Worm (Caenorhabditis elegans) whole organism, L4 larva: ENCODE measurements around the gene T07F10.5.
A peak's percentile ranks its signal among the peaks of the same experiment; 100 is the strongest.

ENCODE experiments used
- D1046.2 ChIP-seq: fragments of 200-800 bp; sonication (Bioruptor generic); IDR thresholded peaks from 2 replicates; pipeline ENCODE4 v1.3.6; 2022; ENCODE audit warnings: missing genetic modification characterization, missing compliant biosample characterization
- F26F4.8 ChIP-seq: fragments of 200-800 bp; sonication (Bioruptor generic); conservative IDR thresholded peaks from 2 replicates; pipeline ENCODE4 v1.3.6; 2022; ENCODE audit warnings: missing genetic modification characterization, missing compliant biosample characterization
- F37D6.2 ChIP-seq: sonication (generic microtip); optimal IDR thresholded peaks from 2 replicates; lab custom pipeline; 2016; ENCODE audit warnings: mild to moderate bottlenecking, missing genetic modification characterization, missing compliant biosample characterization
- F49E8.2 ChIP-seq: sonication (generic microtip); optimal IDR thresholded peaks from 2 replicates; lab custom pipeline; 2016; ENCODE audit warnings: missing compliant biosample characterization, mild to moderate bottlenecking, missing genetic modification characterization, borderline replicate concordance
- T26A8.4 ChIP-seq: fragments of 200-800 bp; sonication (Bioruptor generic); IDR thresholded peaks from 2 replicates; pipeline ENCODE4 v1.3.6; 2022; ENCODE audit warnings: missing genetic modification characterization, missing compliant biosample characterization
- Y48G9A.11 ChIP-seq: fragments of 200-800 bp; sonication (Bioruptor generic); IDR thresholded peaks from 2 replicates; pipeline ENCODE4 v1.3.6; 2022; ENCODE audit warnings: missing genetic modification reagents, missing genetic modification characterization, missing compliant biosample characterization
- aly-2 ChIP-seq: sonication (generic microtip); optimal IDR thresholded peaks from 2 replicates; lab custom pipeline; 2018; ENCODE audit warnings: missing biosample characterization, missing genetic modification characterization
- ama-1 ChIP-seq: fragments of 150-350 bp; optimal IDR thresholded peaks from 2 replicates; lab custom pipeline; 2014; ENCODE audit warnings: inconsistent platforms, mixed read lengths
- arid-1 ChIP-seq: fragments of 200-800 bp; sonication (Bioruptor generic); conservative IDR thresholded peaks from 2 replicates; pipeline ENCODE4 v1.3.6; 2022; ENCODE audit warnings: missing genetic modification reagents, missing genetic modification characterization, missing compliant biosample characterization
- ceh-44 ChIP-seq: fragments of 200-800 bp; sonication (Bioruptor generic); IDR thresholded peaks from 2 replicates; pipeline ENCODE4 v1.3.6; 2022; ENCODE audit warnings: missing genetic modification reagents, missing genetic modification characterization, missing compliant biosample characterization
- ceh-82 ChIP-seq: sonication (generic microtip); optimal IDR thresholded peaks from 2 replicates; lab custom pipeline; 2017; ENCODE audit warnings: missing biosample characterization, missing genetic modification characterization
- dmd-6 ChIP-seq: fragments of 200-800 bp; sonication (Bioruptor generic); IDR thresholded peaks from 2 replicates; pipeline ENCODE4 v1.3.6; 2022; ENCODE audit warnings: missing genetic modification reagents, missing genetic modification characterization, missing compliant biosample characterization
- dmd-9 ChIP-seq: fragments of 200-800 bp; sonication (Bioruptor generic); IDR thresholded peaks from 2 replicates; pipeline ENCODE4 v1.3.6; 2022; ENCODE audit warnings: missing genetic modification reagents, missing genetic modification characterization, missing compliant biosample characterization
- duxl-1 ChIP-seq: sonication (generic microtip); optimal IDR thresholded peaks from 2 replicates; lab custom pipeline; 2016; ENCODE audit warnings: mild to moderate bottlenecking, missing genetic modification characterization, moderate library complexity, missing compliant biosample characterization; ENCODE audit not compliant: poor library complexity
- dve-1 ChIP-seq: sonication (generic microtip); optimal IDR thresholded peaks from 2 replicates; lab custom pipeline; 2017; ENCODE audit warnings: antibody characterized with exemption, mild to moderate bottlenecking, missing genetic modification characterization, missing compliant biosample characterization; ENCODE audit not compliant: insufficient read depth
- egl-43 ChIP-seq: fragments of 200-800 bp; sonication (Bioruptor generic); IDR thresholded peaks from 2 replicates; pipeline ENCODE4 v1.3.6; 2022; ENCODE audit warnings: missing genetic modification reagents, missing genetic modification characterization, missing compliant biosample characterization
- fkh-10 ChIP-seq: fragments of 150-350 bp; optimal IDR thresholded peaks from 2 replicates; lab custom pipeline; 2014; ENCODE audit warnings: missing biosample characterization, missing genetic modification reagents, missing genetic modification characterization
- fos-1 ChIP-seq: fragments of 150-350 bp; optimal IDR thresholded peaks from 2 replicates; lab custom pipeline; 2014; ENCODE audit warnings: missing biosample characterization, missing genetic modification characterization
- hif-1 ChIP-seq, 2 experiments: sonication (generic microtip); optimal IDR thresholded peaks; 2 replicates each; lab custom pipeline; 2016 to 2017; ENCODE audit warnings: missing compliant biosample characterization in 2 of 2, missing genetic modification characterization in 2 of 2, missing genetic modification reagents in 2 of 2, missing genotype in 2 of 2, mild to moderate bottlenecking in 1 of 2
- hlh-11 ChIP-seq: fragments of 200-800 bp; sonication (Bioruptor generic); optimal IDR thresholded peaks from 2 replicates; lab custom pipeline; 2018; ENCODE audit warnings: mild to moderate bottlenecking, missing genetic modification characterization, missing compliant biosample characterization
- hmg-1.1 ChIP-seq: fragments of 200-800 bp; sonication (Bioruptor generic); IDR thresholded peaks from 2 replicates; pipeline ENCODE4 v1.3.6; 2022; ENCODE audit warnings: missing genetic modification reagents, missing genetic modification characterization, missing compliant biosample characterization
- jun-1 ChIP-seq: fragments of 150-350 bp; optimal IDR thresholded peaks from 2 replicates; lab custom pipeline; 2014; ENCODE audit warnings: missing biosample characterization, missing genetic modification reagents, missing genetic modification characterization
- lim-7 ChIP-seq: fragments of 200-800 bp; sonication (Bioruptor generic); IDR thresholded peaks from 2 replicates; pipeline ENCODE4 v1.3.6; 2022; ENCODE audit warnings: missing genetic modification characterization, missing compliant biosample characterization
- lin-39 ChIP-seq: fragments of 150-350 bp; optimal IDR thresholded peaks from 2 replicates; lab custom pipeline; 2014; ENCODE audit warnings: missing biosample characterization, missing genetic modification reagents, missing genetic modification characterization
- madf-5 ChIP-seq, 2 experiments: fragments of 200-800 bp; sonication (Bioruptor generic); IDR thresholded peaks; 2 replicates each; pipeline ENCODE4 v1.3.6; 2022; ENCODE audit warnings: missing compliant biosample characterization in 2 of 2, missing genetic modification characterization in 2 of 2
- madf-9 ChIP-seq: fragments of 200-800 bp; sonication (Bioruptor generic); conservative IDR thresholded peaks from 2 replicates; pipeline ENCODE4 v1.3.6; 2022; ENCODE audit warnings: missing genetic modification reagents, missing genetic modification characterization, missing compliant biosample characterization
- mdt-29 ChIP-seq: fragments of 200-800 bp; sonication (Bioruptor generic); IDR thresholded peaks from 2 replicates; pipeline ENCODE4 v1.3.6; 2022; ENCODE audit warnings: missing genetic modification reagents, missing genetic modification characterization, missing compliant biosample characterization
- mes-2 ChIP-seq: sonication (generic microtip); optimal IDR thresholded peaks from 2 replicates; lab custom pipeline; 2016; ENCODE audit warnings: missing genotype, mild to moderate bottlenecking, missing genetic modification characterization, missing compliant biosample characterization; ENCODE audit not compliant: poor library complexity, severe bottlenecking
- mxl-3 ChIP-seq: fragments of 200-800 bp; sonication (Bioruptor generic); optimal IDR thresholded peaks from 2 replicates; lab custom pipeline; 2018; ENCODE audit warnings: mild to moderate bottlenecking, missing genetic modification characterization, missing compliant biosample characterization
- nhr-10 ChIP-seq: fragments of 150-350 bp; optimal IDR thresholded peaks from 2 replicates; lab custom pipeline; 2014; ENCODE audit warnings: missing biosample characterization, missing genetic modification characterization
- nhr-237 ChIP-seq: sonication (generic microtip); optimal IDR thresholded peaks from 2 replicates; lab custom pipeline; 2017; ENCODE audit warnings: missing biosample characterization, missing genetic modification characterization
- nhr-28 ChIP-seq: fragments of 150-350 bp; optimal IDR thresholded peaks from 2 replicates; lab custom pipeline; 2014; ENCODE audit warnings: missing biosample characterization, missing genetic modification characterization
- nhr-41 ChIP-seq: fragments of 200-800 bp; sonication (Bioruptor generic); IDR thresholded peaks from 2 replicates; pipeline ENCODE4 v1.3.6; 2022; ENCODE audit warnings: missing genetic modification reagents, missing genetic modification characterization, missing compliant biosample characterization
- nhr-42 ChIP-seq: fragments of 200-800 bp; sonication (Bioruptor generic); IDR thresholded peaks from 2 replicates; pipeline ENCODE4 v1.3.6; 2022; ENCODE audit warnings: missing genetic modification characterization, missing compliant biosample characterization
- nhr-6 ChIP-seq: fragments of 150-350 bp; optimal IDR thresholded peaks from 2 replicates; lab custom pipeline; 2014; ENCODE audit warnings: missing biosample characterization, missing genetic modification characterization
- nhr-77 ChIP-seq: fragments of 150-350 bp; optimal IDR thresholded peaks from 2 replicates; lab custom pipeline; 2014; ENCODE audit warnings: missing biosample characterization, missing genetic modification characterization
- pha-4 ChIP-seq, 2 experiments: fragments of 150-350 bp in 1 of 2; fragments of 200-800 bp in 1 of 2; sonication (Bioruptor generic) in 1 of 2; IDR thresholded peaks in 1 of 2; optimal IDR thresholded peaks in 1 of 2; 2 replicates each; pipeline versions ENCODE4 v1.3.6 to Lab custom; 2014 to 2022; ENCODE audit warnings: missing genetic modification characterization in 2 of 2, missing genetic modification reagents in 2 of 2, missing biosample characterization in 1 of 2, missing compliant biosample characterization in 1 of 2
- rbr-2 ChIP-seq: sonication (generic microtip); optimal IDR thresholded peaks from 2 replicates; lab custom pipeline; 2016; ENCODE audit warnings: missing genotype, missing genetic modification characterization, missing compliant biosample characterization
- saeg-2 ChIP-seq: fragments of 200-800 bp; sonication (Bioruptor generic); IDR thresholded peaks from 2 replicates; pipeline ENCODE4 v1.3.6; 2022; ENCODE audit warnings: missing genetic modification reagents, missing genetic modification characterization, missing compliant biosample characterization
- sdz-12 ChIP-seq: fragments of 200-800 bp; sonication (Bioruptor generic); optimal IDR thresholded peaks from 2 replicates; lab custom pipeline; 2018; ENCODE audit warnings: mild to moderate bottlenecking, missing genetic modification characterization, missing compliant biosample characterization
- set-16 ChIP-seq: fragments of 200-800 bp; sonication (Bioruptor generic); IDR thresholded peaks from 2 replicates; pipeline ENCODE4 v1.3.6; 2022; ENCODE audit warnings: missing genetic modification reagents, missing genetic modification characterization, missing compliant biosample characterization
- skn-1 ChIP-seq: fragments of 150-350 bp; optimal IDR thresholded peaks from 2 replicates; lab custom pipeline; 2014; ENCODE audit warnings: missing biosample characterization, missing genetic modification characterization
- snpc-1.2 ChIP-seq: fragments of 200-800 bp; sonication (Bioruptor generic); IDR thresholded peaks from 2 replicates; pipeline ENCODE4 v1.3.6; 2022; ENCODE audit warnings: missing genetic modification reagents, missing genetic modification characterization, missing compliant biosample characterization
- snpc-4 ChIP-seq: fragments of 150-350 bp; optimal IDR thresholded peaks from 2 replicates; lab custom pipeline; 2014; ENCODE audit warnings: missing biosample characterization, missing genetic modification characterization
- unc-130 ChIP-seq: sonication (generic microtip); optimal IDR thresholded peaks from 2 replicates; lab custom pipeline; 2016; ENCODE audit warnings: missing genetic modification reagents, missing genetic modification characterization, missing compliant biosample characterization
- vab-7 ChIP-seq: fragments of 200-800 bp; sonication (Bioruptor generic); IDR thresholded peaks from 2 replicates; pipeline ENCODE4 v1.3.6; 2022; ENCODE audit warnings: missing genetic modification reagents, missing genetic modification characterization, missing compliant biosample characterization
- zfp-3 ChIP-seq: fragments of 200-800 bp; sonication (Bioruptor generic); conservative IDR thresholded peaks from 2 replicates; pipeline ENCODE4 v1.3.6; 2022; ENCODE audit warnings: missing genetic modification reagents, missing genetic modification characterization, missing compliant biosample characterization

T07F10.5 gene

DNA sequence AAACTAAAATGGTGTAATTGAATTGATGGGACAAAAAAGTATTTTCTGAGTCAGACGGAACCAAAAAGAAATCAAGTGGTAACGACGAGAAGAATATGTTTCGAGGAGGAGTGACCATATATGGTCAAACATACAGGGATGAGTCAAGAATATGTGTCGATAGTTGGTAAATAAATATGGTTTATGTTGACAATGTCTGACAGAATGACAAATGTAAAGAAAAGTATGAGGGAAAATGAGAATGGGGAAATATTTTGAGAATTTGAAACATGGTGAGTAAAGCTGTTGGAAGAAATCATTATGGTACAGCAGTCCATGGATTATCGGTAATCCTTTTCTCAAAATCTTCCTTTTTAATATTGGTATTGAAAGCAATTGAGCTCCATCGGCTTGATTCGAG, 2.3 kb downstream of the T07F10.5 start, which contains the start of gene nspg-1:
nspg-1 (minus strand) TSS at position 101 of the 400 bp plus-strand sequence.
- TF ChIP-seq ceh-44 (GFP tag; lab: Robert Waterston, UW): no peak
- no peak for TF ChIP-seq jun-1 (tag; lab: Kevin White, UChicago)
- no peak for TF ChIP-seq sdz-12 (GFP tag; lab: Kevin White, UChicago)
- TF ChIP-seq nhr-6 (tag; lab: Kevin White, UChicago): peak; percentile 27

DNA sequence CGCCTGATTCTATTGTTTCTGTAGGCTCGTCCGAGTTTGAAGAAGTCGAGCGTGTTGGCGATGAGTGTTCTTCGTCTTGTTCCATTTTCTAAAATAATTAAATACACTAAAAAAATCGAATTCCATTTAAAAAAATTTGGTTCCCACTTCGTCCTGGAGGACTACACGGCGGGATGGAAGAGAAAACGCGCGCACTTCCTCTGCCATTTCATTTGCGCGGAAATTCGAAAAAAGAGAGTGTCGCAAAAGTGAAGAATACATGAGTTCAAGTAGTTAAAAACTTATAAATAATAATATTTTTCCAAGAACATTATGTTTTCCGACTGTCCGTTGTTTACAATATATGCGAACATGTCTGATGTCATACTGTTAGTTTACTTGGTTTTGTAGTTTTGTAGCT, 4.2 kb downstream of the T07F10.5 start, which contains the start of gene T07F10.3:
T07F10.3 (minus strand) TSS at position 98 of the 400 bp plus-strand sequence.
- TF ChIP-seq T26A8.4 (GFP tag; lab: Robert Waterston, UW) (peak; percentile 80), mdt-29 (GFP tag; lab: Robert Waterston, UW) (peak; percentile 71), snpc-4 (tag; lab: Kevin White, UChicago) (no peak), zfp-3 (GFP tag; lab: Robert Waterston, UW) (peak; percentile 81; the same call in 1 of the 2 replicates), fkh-10 (GFP tag; lab: Kevin White, UChicago) (no peak), fos-1 (tag; lab: Kevin White, UChicago) (no peak), lin-39 (tag; lab: Kevin White, UChicago) (no peak), nhr-77 (tag; lab: Kevin White, UChicago) (peak; percentile 45), nhr-28 (tag; lab: Kevin White, UChicago) (peak; percentile 69), ama-1 (no peak), aly-2 (tag; lab: Kevin White, UChicago) (no peak), nhr-10 (tag; lab: Kevin White, UChicago) (no peak), pha-4 (GFP tag; IDR thresholded peaks at IDR 0.05; lab: Robert Waterston, UW) (peak; percentile 59; the same call in 1 of the 2 replicates), pha-4 (tag; optimal IDR thresholded peaks at IDR 0.05; lab: Kevin White, UChicago) (no peak), lim-7 (GFP tag; lab: Robert Waterston, UW) (no peak), D1046.2 (GFP tag; lab: Robert Waterston, UW) (0 out of 2 replicates have a peak, but pooled peaks have one; percentile 41), duxl-1 (tag; lab: Kevin White, UChicago) (peak; percentile 87), dve-1 (tag; lab: Kevin White, UChicago) (peak; percentile 77), nhr-41 (GFP tag; lab: Robert Waterston, UW) (no peak), arid-1 (GFP tag; lab: Robert Waterston, UW) (peak; percentile 58), mes-2 (tag; lab: Kevin White, UChicago) (peak; percentile 100), egl-43 (GFP tag; lab: Robert Waterston, UW) (no peak), snpc-1.2 (GFP tag; lab: Robert Waterston, UW) (0 out of 2 replicates have a peak, but pooled peaks have one; percentile 63), rbr-2 (tag; lab: Kevin White, UChicago) (peak; percentile 69), F37D6.2 (tag; lab: Kevin White, UChicago) (peak; percentile 47), nhr-42 (0 out of 2 replicates have a peak, but pooled peaks have one; percentile 21), madf-9 (peak; percentile 87), F49E8.2 (tag; lab: Kevin White, UChicago) (peak; percentile 45), jun-1 (tag; lab: Kevin White, UChicago) (no peak), hlh-11 (tag; lab: Kevin White, UChicago) (peak; percentile 64), skn-1 (tag; lab: Kevin White, UChicago) (no peak), mxl-3 (peak; percentile 41), hmg-1.1 (GFP tag; lab: Robert Waterston, UW) (0 out of 2 replicates have a peak, but pooled peaks have one; percentile 34), nhr-6 (tag; lab: Kevin White, UChicago) (peak; percentile 97), madf-5 (GFP tag; IDR thresholded peaks at IDR 0.05; lab: Robert Waterston, UW) (no peak; a peak in 1 of 4 replicates), unc-130 (peak; percentile 93), set-16 (GFP tag; lab: Robert Waterston, UW) (no peak), nhr-237 (tag; lab: Kevin White, UChicago) (no peak), dmd-9 (GFP tag; lab: Robert Waterston, UW) (peak; percentile 93), saeg-2 (GFP tag; lab: Robert Waterston, UW) (0 out of 2 replicates have a peak, but pooled peaks have one; percentile 38), Y48G9A.11 (peak; percentile 88), vab-7 (GFP tag; lab: Robert Waterston, UW) (peak; percentile 57; the same call in 1 of the 2 replicates), ceh-82 (tag; lab: Kevin White, UChicago) (no peak), hif-1 (tag; optimal IDR thresholded peaks at IDR 0.05; lab: Kevin White, UChicago) (peak in 1 of 2 experiments; percentile 94), F26F4.8 (GFP tag; lab: Robert Waterston, UW) (no peak), dmd-6 (GFP tag; lab: Robert Waterston, UW) (peak; percentile 86)
